Fruit fly (Drosophila melanogaster) whole organism, embryonic: ENCODE measurements around the gene CG31419.
A peak's percentile ranks its signal among the peaks of the same experiment; 100 is the strongest.

Experiments used
- CG12659 ChIP-seq: fragments of 200-800 bp; sonication (Bioruptor generic); optimal IDR thresholded peaks from 3 replicates; lab custom pipeline; 2017; ENCODE audit warnings: mild to moderate bottlenecking, missing biosample characterization, missing genetic modification reagents, missing genetic modification characterization
- CG13123 ChIP-seq: fragments of 200-800 bp; sonication (Bioruptor generic); optimal IDR thresholded peaks from 2 replicates; lab custom pipeline; 2016; ENCODE audit warnings: missing biosample characterization, missing genetic modification characterization
- CG3995 ChIP-seq: fragments of 200-800 bp; sonication (Bioruptor generic); optimal IDR thresholded peaks from 3 replicates; lab custom pipeline; 2016; ENCODE audit warnings: missing biosample characterization, missing genetic modification characterization
- CG8765 ChIP-seq: fragments of 200-800 bp; sonication (Bioruptor generic); IDR thresholded peaks from 2 replicates; pipeline ENCODE4 v1.3.6; 2022; ENCODE audit warnings: missing biosample characterization, missing genetic modification characterization
- E2f2 ChIP-seq: fragments of 200-800 bp; sonication (Bioruptor generic); IDR thresholded peaks from 2 replicates; pipeline ENCODE4 v1.3.6; 2022; ENCODE audit warnings: missing biosample characterization, missing genetic modification characterization
- Ets65A ChIP-seq: fragments of 200-800 bp; sonication (Bioruptor generic); peaks from one replicate; lab custom pipeline; 2016; ENCODE audit warnings: missing biosample characterization, missing genetic modification characterization
- Lpt ChIP-seq: fragments of >200 bp; optimal IDR thresholded peaks from 2 replicates; lab custom pipeline; 2018; ENCODE audit warnings: missing biosample characterization, missing genetic modification characterization
- Sox102F ChIP-seq: fragments of 200-800 bp; sonication (Bioruptor generic); optimal IDR thresholded peaks from 2 replicates; lab custom pipeline; 2018; ENCODE audit warnings: missing biosample characterization, mild to moderate bottlenecking, missing genetic modification characterization, moderate library complexity
- Sry-δ ChIP-seq: fragments of 200-800 bp; sonication (Bioruptor generic); optimal IDR thresholded peaks from 2 replicates; lab custom pipeline; 2016; ENCODE audit warnings: missing biosample characterization, missing genetic modification characterization
- abd-A ChIP-seq: fragments of 200-800 bp; sonication (Bioruptor generic); optimal IDR thresholded peaks from 3 replicates; lab custom pipeline; 2019; ENCODE audit warnings: missing biosample characterization, mild to moderate bottlenecking, missing genetic modification characterization, moderate library complexity
- dm ChIP-seq: fragments of 200-800 bp; sonication (Bioruptor generic); optimal IDR thresholded peaks from 3 replicates; lab custom pipeline; 2016; ENCODE audit warnings: missing biosample characterization, missing genetic modification characterization
- fru ChIP-seq: fragments of >200 bp; optimal IDR thresholded peaks from 2 replicates; lab custom pipeline; 2017
- maf-S ChIP-seq: fragments of 200-800 bp; sonication (Bioruptor generic); optimal IDR thresholded peaks from 2 replicates; lab custom pipeline; 2016; ENCODE audit warnings: missing biosample characterization, missing genetic modification characterization
- oc ChIP-seq: fragments of 200-800 bp; sonication (Bioruptor generic); optimal IDR thresholded peaks from 2 replicates; lab custom pipeline; 2018; ENCODE audit warnings: missing biosample characterization, mild to moderate bottlenecking, missing genetic modification characterization, moderate library complexity
- pzg ChIP-seq: fragments of 200-800 bp; sonication (Bioruptor generic); optimal IDR thresholded peaks from 3 replicates; lab custom pipeline; 2018; ENCODE audit warnings: missing biosample characterization, mild to moderate bottlenecking, missing genetic modification characterization, moderate library complexity

Gene CG31419

DNA sequence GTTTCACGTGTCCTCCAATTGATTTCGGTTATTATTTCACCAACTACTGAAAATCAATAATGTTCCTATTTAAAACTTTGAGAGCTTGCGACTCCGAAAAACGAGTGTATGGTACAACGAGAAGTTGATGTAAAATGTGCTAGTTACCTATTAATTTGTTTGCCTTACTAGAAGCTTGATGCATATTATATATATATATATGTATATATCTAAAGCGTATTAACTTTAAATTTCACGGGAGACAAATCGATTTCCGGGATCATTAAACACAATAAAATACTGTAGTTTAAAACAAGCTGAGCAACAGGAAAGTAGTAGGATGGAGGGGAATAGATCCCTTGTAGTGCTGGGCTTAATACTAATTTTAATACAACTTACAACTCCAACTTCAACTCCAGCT, 953 bp upstream of the CG31419 start, which contains the start of gene CG31418:
TSS of gene CG31418 (plus strand) at position 301 of the 400 bp plus-strand sequence.
- TF ChIP-seq CG12659 (GFP tag; lab: Kevin White, UChicago) (no peak), Lpt (GFP tag; lab: Kevin White, UChicago) (no peak), fru (lab: Kevin White, UChicago) (no peak), Sox102F (GFP tag; lab: Kevin White, UChicago) (no peak), dm (GFP tag; lab: Kevin White, UChicago) (no peak), pzg (GFP tag; lab: Kevin White, UChicago) (no peak), CG13123 (no peak), maf-S (GFP tag; lab: Kevin White, UChicago) (no peak), E2f2 (GFP tag; lab: Robert Waterston, UW) (no peak), oc (tag; lab: Kevin White, UChicago) (no peak), Sry-δ (GFP tag; lab: Kevin White, UChicago) (no peak), CG3995 (GFP tag; lab: Kevin White, UChicago) (no peak)

DNA sequence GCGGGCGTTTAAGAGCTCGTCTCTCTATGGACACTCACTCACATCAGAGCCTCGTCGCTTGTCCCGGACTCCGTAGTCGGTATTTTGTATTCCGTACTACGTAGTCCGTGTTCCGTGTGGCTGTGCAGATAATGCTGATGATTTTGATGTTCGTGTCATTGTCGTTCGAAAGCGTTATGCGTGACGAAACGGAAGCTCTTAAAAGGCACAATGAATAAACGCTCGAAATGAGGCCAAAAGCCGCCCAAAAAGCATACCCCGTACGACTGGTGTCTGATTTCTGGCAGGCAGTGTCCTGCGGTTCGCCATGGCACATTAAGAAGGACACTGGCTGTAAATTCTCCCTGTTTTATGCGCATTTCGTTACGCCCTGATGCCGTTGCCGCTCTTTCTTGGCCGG, 4.6 kb downstream of the CG31419 start:
- TF ChIP-seq CG8765 (GFP tag; lab: Robert Waterston, UW) (no peak), abd-A (peak; percentile 58), Ets65A (peak; percentile 70)
